Fruit fly (Drosophila melanogaster) whole organism, wandering third instar larva: ENCODE results near the gene CG8209.

Experiments used
- Hnf4 ChIP-seq: fragments of 200-800 bp; sonication (Bioruptor generic); optimal IDR thresholded peaks from 2 replicates; lab custom pipeline; 2016; ENCODE audit warnings: missing biosample characterization, mild to moderate bottlenecking, missing genetic modification characterization
- Myc ChIP-seq: fragments of >200 bp; optimal IDR thresholded peaks from 2 replicates; lab custom pipeline; 2017
- Rel ChIP-seq, 2 experiments: fragments of 200-800 bp; sonication (Bioruptor generic) in 1 of 2; optimal IDR thresholded peaks; 2 replicates in 1 of 2; 3 replicates in 1 of 2; lab custom pipeline; 2016 to 2019; ENCODE audit warnings: mild to moderate bottlenecking in 2 of 2, missing biosample characterization in 2 of 2, missing genetic modification characterization in 2 of 2, moderate library complexity in 1 of 2
- fru ChIP-seq: fragments of 200-800 bp; sonication (Bioruptor generic); optimal IDR thresholded peaks from 3 replicates; lab custom pipeline; 2016; ENCODE audit warnings: missing biosample characterization, mild to moderate bottlenecking, missing genetic modification characterization
- h ChIP-seq: fragments of 200-800 bp; sonication (Bioruptor generic); optimal IDR thresholded peaks from 3 replicates; lab custom pipeline; 2016; ENCODE audit warnings: missing biosample characterization, mild to moderate bottlenecking, missing genetic modification characterization
- psq ChIP-seq: fragments of 200-800 bp; sonication (Bioruptor generic); optimal IDR thresholded peaks from 3 replicates; lab custom pipeline; 2017; ENCODE audit warnings: missing biosample characterization, mild to moderate bottlenecking, missing genetic modification characterization, moderate library complexity
- tai ChIP-seq: sonication (Bioruptor generic); optimal IDR thresholded peaks from 2 replicates; lab custom pipeline; 2016; ENCODE audit warnings: missing biosample characterization, missing genetic modification characterization

DNA sequence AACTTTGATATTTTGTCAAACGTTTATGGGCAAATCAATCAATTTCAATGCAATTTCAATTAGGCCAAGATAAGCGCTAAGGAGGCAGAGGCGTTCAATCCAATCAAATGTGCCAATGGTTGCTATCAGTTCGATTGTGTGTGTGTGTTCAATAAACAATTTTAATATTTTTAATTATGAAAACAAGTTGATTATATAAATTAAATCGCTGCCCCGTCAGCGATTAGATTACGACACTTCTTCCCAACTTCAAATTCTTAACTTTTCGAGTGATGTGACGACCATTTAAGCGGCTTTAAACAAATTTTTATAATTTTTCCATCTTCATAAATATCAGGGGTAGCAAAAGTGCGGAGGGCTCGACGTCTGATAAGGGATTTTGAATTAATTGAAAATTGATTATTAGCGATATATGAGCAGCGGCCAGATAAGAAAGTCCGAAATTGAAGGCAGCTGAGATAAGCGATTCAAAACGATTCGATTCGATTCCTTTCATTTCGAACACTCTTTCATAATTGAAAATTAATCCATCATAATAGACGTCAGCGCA is 33.7 kb upstream of the CG8209 start:
- TF ChIP-seq Hnf4 (GFP tag; lab: Kevin White, UChicago) (no peak), tai (GFP tag; lab: Kevin White, UChicago) (no peak), Myc (lab: Kevin White, UChicago) (no peak), psq (no peak), fru (GFP tag; lab: Kevin White, UChicago) (no peak), h (peak; percentile 34), Rel (GFP tag; optimal IDR thresholded peaks at IDR 0.05; lab: Kevin White, UChicago) (no peak), Rel (tag; optimal IDR thresholded peaks at IDR 0.05; lab: Kevin White, UChicago) (no peak)
